Worm (Caenorhabditis elegans) whole organism, L1 larva: ENCODE data around the gene F49E10.4.

ENCODE experiments used
- aha-1 ChIP-seq: fragments of 150-350 bp; optimal IDR thresholded peaks from 2 replicates; lab custom pipeline; 2014; ENCODE audit warnings: missing biosample characterization, missing genetic modification characterization
- aly-2 ChIP-seq: fragments of 150-350 bp; optimal IDR thresholded peaks from 2 replicates; lab custom pipeline; 2014; ENCODE audit warnings: missing biosample characterization, missing genetic modification characterization
- ceh-63 ChIP-seq: fragments of 200-800 bp; sonication (Bioruptor generic); optimal IDR thresholded peaks from 2 replicates; lab custom pipeline; 2018; ENCODE audit warnings: mild to moderate bottlenecking, missing genetic modification characterization, missing compliant biosample characterization
- ces-1 ChIP-seq: fragments of 150-350 bp; optimal IDR thresholded peaks from 2 replicates; lab custom pipeline; 2014; ENCODE audit warnings: missing biosample characterization, missing genetic modification reagents, missing genetic modification characterization
- dpl-1 ChIP-seq, 3 experiments: fragments of 150-350 bp in 2 of 3; sonication (generic microtip) in 1 of 3; optimal IDR thresholded peaks; 2 replicates each; lab custom pipeline; 2014 to 2017; ENCODE audit warnings: missing biosample characterization in 3 of 3, missing genetic modification characterization in 3 of 3, missing genetic modification reagents in 3 of 3
- fkh-8 ChIP-seq: sonication (generic microtip); optimal IDR thresholded peaks from 2 replicates; lab custom pipeline; 2016; ENCODE audit warnings: mild to moderate bottlenecking, missing genetic modification characterization, missing compliant biosample characterization
- grh-1 ChIP-seq: fragments of 200-800 bp; sonication (Bioruptor generic); IDR thresholded peaks from 2 replicates; pipeline ENCODE4 v1.3.6; 2022; ENCODE audit warnings: missing genetic modification reagents, missing genetic modification characterization, missing compliant biosample characterization
- hpl-2 ChIP-seq: fragments of 150-350 bp; optimal IDR thresholded peaks from 2 replicates; lab custom pipeline; 2014; ENCODE audit warnings: missing biosample characterization, missing genetic modification reagents, missing genetic modification characterization
- lin-35 ChIP-seq, 2 experiments: fragments of 150-350 bp; optimal IDR thresholded peaks; 2 replicates each; lab custom pipeline; 2014; ENCODE audit warnings: missing biosample characterization in 2 of 2, missing genetic modification characterization in 2 of 2, missing genetic modification reagents in 2 of 2
- lir-3 ChIP-seq: sonication (generic microtip); optimal IDR thresholded peaks from 2 replicates; lab custom pipeline; 2016; ENCODE audit warnings: mild to moderate bottlenecking, missing genetic modification characterization, moderate library complexity, missing compliant biosample characterization; ENCODE audit not compliant: poor library complexity
- mab-9 ChIP-seq: fragments of 200-800 bp; sonication (Bioruptor generic); IDR thresholded peaks from 2 replicates; pipeline ENCODE4 v1.3.6; 2022; ENCODE audit warnings: missing genetic modification reagents, missing genetic modification characterization, missing compliant biosample characterization
- mef-2 ChIP-seq: fragments of 150-350 bp; optimal IDR thresholded peaks from 2 replicates; lab custom pipeline; 2014; ENCODE audit warnings: missing biosample characterization, missing genetic modification characterization
- mep-1 ChIP-seq: fragments of 150-350 bp; optimal IDR thresholded peaks from 2 replicates; lab custom pipeline; 2014; ENCODE audit warnings: missing biosample characterization, missing genetic modification characterization
- nhr-19 ChIP-seq: fragments of 200-800 bp; sonication (Bioruptor generic); conservative IDR thresholded peaks from 2 replicates; pipeline ENCODE4 v1.3.6; 2022; ENCODE audit warnings: missing genetic modification characterization, missing compliant biosample characterization
- nhr-237 ChIP-seq: fragments of 150-350 bp; optimal IDR thresholded peaks from 2 replicates; lab custom pipeline; 2014; ENCODE audit warnings: missing biosample characterization, missing genetic modification characterization
- nhr-77 ChIP-seq: fragments of 150-350 bp; optimal IDR thresholded peaks from 2 replicates; lab custom pipeline; 2014; ENCODE audit warnings: missing biosample characterization, missing genetic modification characterization
- nhr-90 ChIP-seq: sonication (generic microtip); optimal IDR thresholded peaks from 2 replicates; lab custom pipeline; 2016; ENCODE audit warnings: mild to moderate bottlenecking, missing genetic modification characterization, missing compliant biosample characterization; ENCODE audit not compliant: poor library complexity
- pax-3 ChIP-seq: fragments of 200-800 bp; sonication (Bioruptor generic); optimal IDR thresholded peaks from 2 replicates; lab custom pipeline; 2018; ENCODE audit warnings: mild to moderate bottlenecking, missing genetic modification characterization, moderate library complexity, missing compliant biosample characterization
- rnt-1 ChIP-seq: sonication (generic microtip); optimal IDR thresholded peaks from 2 replicates; lab custom pipeline; 2016; ENCODE audit warnings: mild to moderate bottlenecking, missing genetic modification characterization, moderate library complexity, missing compliant biosample characterization
- snpc-4 ChIP-seq: fragments of 150-350 bp; optimal IDR thresholded peaks from 2 replicates; lab custom pipeline; 2014; ENCODE audit warnings: missing biosample characterization, missing genetic modification characterization
- snu-23 ChIP-seq: sonication (generic microtip); optimal IDR thresholded peaks from 2 replicates; lab custom pipeline; 2016; ENCODE audit warnings: missing genetic modification characterization, missing compliant biosample characterization
- sox-4 ChIP-seq: sonication (generic microtip); optimal IDR thresholded peaks from 2 replicates; lab custom pipeline; 2016; ENCODE audit warnings: missing genetic modification characterization, missing compliant biosample characterization
- sptf-1 ChIP-seq: fragments of 150-350 bp; optimal IDR thresholded peaks from 2 replicates; lab custom pipeline; 2014; ENCODE audit warnings: missing biosample characterization, missing genetic modification characterization
- unc-86 ChIP-seq: sonication (generic microtip); optimal IDR thresholded peaks from 2 replicates; lab custom pipeline; 2016; ENCODE audit warnings: missing genetic modification characterization, missing compliant biosample characterization
- zip-4 ChIP-seq: fragments of 200-800 bp; sonication (Bioruptor generic); optimal IDR thresholded peaks from 2 replicates; lab custom pipeline; 2018; ENCODE audit warnings: mild to moderate bottlenecking, missing genetic modification characterization, moderate library complexity, missing compliant biosample characterization

The F49E10.4 gene

ce11 chrX:5919097-5919496 is 43.4 kb downstream of the F49E10.4 start, which contains the start of gene capa-1:
Gene capa-1, plus strand, starts transcription at chrX:5919397.
- no peak for TF ChIP-seq unc-86 (tag; lab: Kevin White, UChicago)
- TF ChIP-seq pax-3, result no peak
- peak; percentile 16 for TF ChIP-seq fkh-8 (tag; lab: Kevin White, UChicago)

ce11 chrX:5923672-5924071 is 48.0 kb downstream of the F49E10.4 start:
- no peak for TF ChIP-seq mef-2
- no peak for TF ChIP-seq ceh-63 (GFP tag; lab: Kevin White, UChicago)
- no peak for TF ChIP-seq mep-1 (tag; lab: Kevin White, UChicago)
- TF ChIP-seq aly-2 (tag; lab: Kevin White, UChicago), result no peak
- TF ChIP-seq snu-23 (GFP tag; lab: Kevin White, UChicago), result no peak
- TF ChIP-seq nhr-19 (GFP tag; lab: Robert Waterston, UW), result no peak
- no peak for TF ChIP-seq nhr-77 (tag; lab: Kevin White, UChicago)
- no peak for TF ChIP-seq zip-4 (GFP tag; lab: Kevin White, UChicago)
- no peak for TF ChIP-seq hpl-2 (GFP tag; lab: Kevin White, UChicago)
- TF ChIP-seq lir-3 (tag; lab: Kevin White, UChicago), result no peak
- TF ChIP-seq sox-4 (tag; lab: Kevin White, UChicago), result no peak
- no peak for TF ChIP-seq lin-35 (GFP tag; optimal IDR thresholded peaks at IDR 0.05; lab: Kevin White, UChicago)
- no peak for TF ChIP-seq grh-1 (GFP tag; lab: Robert Waterston, UW)
- no peak for TF ChIP-seq dpl-1 (GFP tag; optimal IDR thresholded peaks at IDR 0.05; lab: Kevin White, UChicago)

DNA sequence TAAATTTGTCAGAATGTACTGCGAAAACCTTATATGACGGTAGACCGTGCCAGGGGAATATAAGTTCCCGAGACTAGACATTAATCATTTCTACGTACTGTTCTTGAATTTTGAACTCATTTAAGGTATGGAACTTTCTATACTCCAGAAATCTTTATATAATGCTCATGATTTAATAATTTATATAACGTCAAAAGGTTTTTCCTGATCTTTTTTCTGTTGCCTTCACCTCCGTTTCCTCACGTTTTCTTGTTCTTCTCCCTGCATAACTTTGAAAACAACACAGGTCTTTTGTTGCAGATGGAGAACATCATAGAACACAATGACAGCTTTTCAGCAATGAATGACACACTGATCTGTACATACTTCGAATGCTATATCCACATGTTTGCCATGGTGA is 55.2 kb downstream of the F49E10.4 start, which contains the start of gene egl-6:
egl-6 (plus strand) TSS at position 301 of the 400 bp plus-strand sequence.
- TF ChIP-seq nhr-90 (tag; lab: Kevin White, UChicago) (no peak), nhr-237 (tag; lab: Kevin White, UChicago) (no peak), mab-9 (GFP tag; lab: Robert Waterston, UW) (no peak), snu-23 (GFP tag; lab: Kevin White, UChicago) (no peak), aha-1 (no peak), sptf-1 (tag; lab: Kevin White, UChicago) (no peak), nhr-19 (GFP tag; lab: Robert Waterston, UW) (no peak), snpc-4 (tag; lab: Kevin White, UChicago) (no peak), rnt-1 (tag; lab: Kevin White, UChicago) (no peak), ces-1 (GFP tag; lab: Kevin White, UChicago) (no peak)
